Fruit fly (Drosophila melanogaster) whole organism, prepupa: Measurements from ENCODE around the gene KFase.

Source experiments
- CG10631 ChIP-seq: fragments of 200-800 bp; sonication (Bioruptor generic); optimal IDR thresholded peaks from 2 replicates; lab custom pipeline; 2016; ENCODE audit warnings: missing biosample characterization, missing genetic modification characterization
- CG10669 ChIP-seq: fragments of 200-800 bp; sonication (Bioruptor generic); optimal IDR thresholded peaks from 3 replicates; lab custom pipeline; 2018; ENCODE audit warnings: missing biosample characterization, mild to moderate bottlenecking, missing genetic modification characterization, moderate library complexity
- CG11762 ChIP-seq: fragments of 200-800 bp; sonication (Bioruptor generic); optimal IDR thresholded peaks from 3 replicates; lab custom pipeline; 2016; ENCODE audit warnings: missing biosample characterization, missing genetic modification characterization; ENCODE audit not compliant: insufficient read depth
- CG11902 ChIP-seq: fragments of 200-800 bp; sonication (Bioruptor generic); optimal IDR thresholded peaks from 3 replicates; lab custom pipeline; 2016; ENCODE audit warnings: missing biosample characterization, missing genetic modification characterization
- CG15336 ChIP-seq: fragments of 200-800 bp; sonication (Bioruptor generic); IDR thresholded peaks from 2 replicates; pipeline ENCODE4 v1.3.6; 2022; ENCODE audit warnings: missing biosample characterization, missing genetic modification characterization
- CG1621 ChIP-seq: fragments of 200-800 bp; sonication (Bioruptor generic); optimal IDR thresholded peaks from 3 replicates; lab custom pipeline; 2018; ENCODE audit warnings: missing biosample characterization, mild to moderate bottlenecking, missing genetic modification characterization
- CG16779 ChIP-seq: fragments of 200-800 bp; sonication (Bioruptor generic); optimal IDR thresholded peaks from 3 replicates; lab custom pipeline; 2017; ENCODE audit warnings: missing biosample characterization, mild to moderate bottlenecking, missing genetic modification characterization
- CG3032 ChIP-seq: fragments of 200-800 bp; optimal IDR thresholded peaks from 2 replicates; lab custom pipeline; 2019; ENCODE audit warnings: missing biosample characterization, mild to moderate bottlenecking, missing genetic modification characterization, moderate library complexity
- CG31627 ChIP-seq: fragments of 200-800 bp; sonication (Bioruptor generic); optimal IDR thresholded peaks from 3 replicates; lab custom pipeline; 2016; ENCODE audit warnings: missing biosample characterization, missing genetic modification characterization
- CG32006 ChIP-seq: fragments of 200-800 bp; sonication (Bioruptor generic); optimal IDR thresholded peaks from 3 replicates; lab custom pipeline; 2017; ENCODE audit warnings: missing biosample characterization, mild to moderate bottlenecking, missing genetic modification characterization
- CG34406 ChIP-seq: fragments of 200-800 bp; sonication (Bioruptor generic); optimal IDR thresholded peaks from 3 replicates; lab custom pipeline; 2016; ENCODE audit warnings: missing biosample characterization, missing genetic modification characterization
- CG4318 ChIP-seq: fragments of 200-800 bp; sonication (Bioruptor generic); optimal IDR thresholded peaks from 3 replicates; lab custom pipeline; 2017; ENCODE audit warnings: missing biosample characterization, mild to moderate bottlenecking, missing genetic modification characterization
- CG6163 ChIP-seq: fragments of 200-800 bp; sonication (Bioruptor generic); IDR thresholded peaks from 3 replicates; pipeline ENCODE4 v1.3.6; 2022; ENCODE audit warnings: missing biosample characterization, missing genetic modification characterization
- CG6276 ChIP-seq: fragments of 200-800 bp; sonication (Bioruptor generic); optimal IDR thresholded peaks from 2 replicates; lab custom pipeline; 2017; ENCODE audit warnings: missing biosample characterization, mild to moderate bottlenecking, missing genetic modification characterization
- CG6792 ChIP-seq: fragments of 200-800 bp; sonication (Bioruptor generic); optimal IDR thresholded peaks from 3 replicates; lab custom pipeline; 2016; ENCODE audit warnings: missing biosample characterization, missing genetic modification characterization
- CG6808 ChIP-seq: fragments of 200-800 bp; sonication (Bioruptor generic); optimal IDR thresholded peaks from 3 replicates; lab custom pipeline; 2017; ENCODE audit warnings: missing biosample characterization, missing genetic modification characterization, mild to moderate bottlenecking, moderate library complexity, missing genetic modification reagents
- CG6854 ChIP-seq: fragments of 200-800 bp; sonication (Bioruptor generic); optimal IDR thresholded peaks from 2 replicates; lab custom pipeline; 2017; ENCODE audit warnings: missing biosample characterization, mild to moderate bottlenecking, missing genetic modification characterization
- CG7368 ChIP-seq: fragments of 200-800 bp; sonication (Bioruptor generic); optimal IDR thresholded peaks from 3 replicates; lab custom pipeline; 2016; ENCODE audit warnings: missing biosample characterization, missing genetic modification characterization
- CG8119 ChIP-seq: fragments of 200-800 bp; sonication (Bioruptor generic); IDR thresholded peaks from 3 replicates; pipeline ENCODE4 v1.3.6; 2022; ENCODE audit warnings: missing biosample characterization, missing genetic modification characterization
- CG8319 ChIP-seq: fragments of 200-800 bp; sonication (Bioruptor generic); optimal IDR thresholded peaks from 3 replicates; lab custom pipeline; 2016; ENCODE audit warnings: missing biosample characterization, missing genetic modification characterization
- CG8632 ChIP-seq: fragments of 200-800 bp; sonication (Bioruptor generic); optimal IDR thresholded peaks from 3 replicates; lab custom pipeline; 2016; ENCODE audit warnings: missing biosample characterization, missing genetic modification characterization
- CG9139 ChIP-seq: fragments of 200-800 bp; sonication (Bioruptor generic); optimal IDR thresholded peaks from 3 replicates; lab custom pipeline; 2017; ENCODE audit warnings: missing biosample characterization, mild to moderate bottlenecking, missing genetic modification characterization
- Eip75B ChIP-seq: fragments of 200-800 bp; sonication (Bioruptor generic); optimal IDR thresholded peaks from 3 replicates; lab custom pipeline; 2016; ENCODE audit warnings: missing biosample characterization, missing genetic modification characterization
- Eip93F ChIP-seq: fragments of 200-800 bp; sonication (Bioruptor generic); optimal IDR thresholded peaks from 2 replicates; lab custom pipeline; 2016; ENCODE audit warnings: missing biosample characterization, mild to moderate bottlenecking, missing genetic modification characterization
- Ets21C ChIP-seq: fragments of 200-800 bp; sonication (Bioruptor generic); optimal IDR thresholded peaks from 3 replicates; lab custom pipeline; 2016; ENCODE audit warnings: missing biosample characterization, missing genetic modification characterization
- Ets96B ChIP-seq: fragments of 200-800 bp; optimal IDR thresholded peaks from 2 replicates; lab custom pipeline; 2019; ENCODE audit warnings: missing biosample characterization, mild to moderate bottlenecking, missing genetic modification characterization, moderate library complexity
- Gug ChIP-seq: fragments of 200-800 bp; sonication (Bioruptor generic); IDR thresholded peaks from 2 replicates; pipeline ENCODE4 v1.3.6; 2022; ENCODE audit warnings: missing biosample characterization, missing genetic modification characterization
- Hr38 ChIP-seq: sonication (Bioruptor generic); optimal IDR thresholded peaks from 2 replicates; lab custom pipeline; 2016; ENCODE audit warnings: missing biosample characterization, missing genetic modification characterization
- Hr39 ChIP-seq: fragments of 200-800 bp; sonication (Bioruptor generic); optimal IDR thresholded peaks from 2 replicates; lab custom pipeline; 2016; ENCODE audit warnings: missing biosample characterization, missing genetic modification characterization
- Hr4 ChIP-seq: fragments of 200-800 bp; sonication (Bioruptor generic); optimal IDR thresholded peaks from 3 replicates; lab custom pipeline; 2016; ENCODE audit warnings: missing biosample characterization, missing genetic modification characterization
- Lpt ChIP-seq: fragments of 200-800 bp; sonication (Bioruptor generic); optimal IDR thresholded peaks from 3 replicates; lab custom pipeline; 2016; ENCODE audit warnings: missing biosample characterization, missing genetic modification characterization
- Met ChIP-seq: fragments of 200-800 bp; sonication (Bioruptor generic); optimal IDR thresholded peaks from 3 replicates; lab custom pipeline; 2016; ENCODE audit warnings: missing biosample characterization, missing genetic modification characterization
- OdsH ChIP-seq: fragments of 200-800 bp; sonication (Bioruptor generic); optimal IDR thresholded peaks from 3 replicates; lab custom pipeline; 2016; ENCODE audit warnings: missing biosample characterization, missing genetic modification characterization
- Smox ChIP-seq: fragments of 200-800 bp; sonication (Bioruptor generic); optimal IDR thresholded peaks from 3 replicates; lab custom pipeline; 2016; ENCODE audit warnings: missing biosample characterization, missing genetic modification characterization
- Sox102F ChIP-seq: fragments of 200-800 bp; sonication (Bioruptor generic); optimal IDR thresholded peaks from 2 replicates; lab custom pipeline; 2016; ENCODE audit warnings: missing biosample characterization, mild to moderate bottlenecking, missing genetic modification characterization
- Sox14 ChIP-seq: fragments of 200-800 bp; sonication (Bioruptor generic); optimal IDR thresholded peaks from 3 replicates; lab custom pipeline; 2016; ENCODE audit warnings: missing biosample characterization, missing genetic modification characterization
- Sox15 ChIP-seq: fragments of 200-800 bp; sonication (Bioruptor generic); optimal IDR thresholded peaks from 3 replicates; lab custom pipeline; 2016; ENCODE audit warnings: missing biosample characterization, missing genetic modification characterization
- achi ChIP-seq: fragments of 200-800 bp; sonication (Bioruptor generic); optimal IDR thresholded peaks from 3 replicates; lab custom pipeline; 2016; ENCODE audit warnings: missing biosample characterization, missing genetic modification characterization
- cyc ChIP-seq: fragments of 200-800 bp; sonication (Bioruptor generic); optimal IDR thresholded peaks from 3 replicates; lab custom pipeline; 2016; ENCODE audit warnings: missing biosample characterization, missing genetic modification characterization
- dac ChIP-seq: fragments of 200-800 bp; sonication (Bioruptor generic); optimal IDR thresholded peaks from 2 replicates; lab custom pipeline; 2017; ENCODE audit warnings: missing biosample characterization, mild to moderate bottlenecking, missing genetic modification characterization
- dsx ChIP-seq: fragments of 200-800 bp; optimal IDR thresholded peaks from 3 replicates; lab custom pipeline; 2019; ENCODE audit warnings: missing biosample characterization, mild to moderate bottlenecking, missing genetic modification characterization, moderate library complexity; ENCODE audit not compliant: poor library complexity, severe bottlenecking
- eg ChIP-seq: fragments of 200-800 bp; sonication (Bioruptor generic); IDR thresholded peaks from 3 replicates; pipeline ENCODE4 v1.3.6; 2022; ENCODE audit warnings: missing biosample characterization, missing genetic modification characterization
- esn ChIP-seq: fragments of 200-800 bp; sonication (Bioruptor generic); optimal IDR thresholded peaks from 2 replicates; lab custom pipeline; 2016; ENCODE audit warnings: missing biosample characterization, mild to moderate bottlenecking, missing genetic modification characterization, moderate library complexity
- fd59A ChIP-seq: fragments of 200-800 bp; sonication (Bioruptor generic); optimal IDR thresholded peaks from 2 replicates; lab custom pipeline; 2017; ENCODE audit warnings: missing biosample characterization, mild to moderate bottlenecking, missing genetic modification characterization, missing genetic modification reagents
- fd85E ChIP-seq: fragments of 200-800 bp; sonication (Bioruptor generic); optimal IDR thresholded peaks from 3 replicates; lab custom pipeline; 2016; ENCODE audit warnings: missing biosample characterization, missing genetic modification characterization
- net ChIP-seq: fragments of 200-800 bp; sonication (Bioruptor generic); optimal IDR thresholded peaks from 3 replicates; lab custom pipeline; 2016; ENCODE audit warnings: missing biosample characterization, missing genetic modification characterization
- pdm3 ChIP-seq: fragments of 200-800 bp; sonication (Bioruptor generic); optimal IDR thresholded peaks from 3 replicates; lab custom pipeline; 2016; ENCODE audit warnings: missing biosample characterization, missing genetic modification characterization
- salr ChIP-seq, 2 experiments: fragments of 200-800 bp; sonication (Bioruptor generic); optimal IDR thresholded peaks; 3 replicates each; lab custom pipeline; 2016 to 2018; ENCODE audit warnings: missing biosample characterization in 2 of 2, missing genetic modification characterization in 2 of 2, mild to moderate bottlenecking in 1 of 2
- spab ChIP-seq: fragments of 200-800 bp; sonication (Bioruptor generic); optimal IDR thresholded peaks from 2 replicates; lab custom pipeline; 2017; ENCODE audit warnings: missing biosample characterization, mild to moderate bottlenecking, missing genetic modification characterization, missing genetic modification reagents
- ss ChIP-seq, 2 experiments: fragments of 200-800 bp; sonication (Bioruptor generic); optimal IDR thresholded peaks; 2 replicates in 1 of 2; 3 replicates in 1 of 2; lab custom pipeline; 2017 to 2018; ENCODE audit warnings: mild to moderate bottlenecking in 2 of 2, missing biosample characterization in 2 of 2, missing genetic modification characterization in 2 of 2, moderate library complexity in 1 of 2
- svp ChIP-seq: fragments of 200-800 bp; sonication (Bioruptor generic); peaks from one replicate; lab custom pipeline; 2016; ENCODE audit warnings: missing biosample characterization, missing genetic modification characterization
- vri ChIP-seq: fragments of 200-800 bp; sonication (Bioruptor generic); optimal IDR thresholded peaks from 3 replicates; lab custom pipeline; 2016; ENCODE audit warnings: missing biosample characterization, mild to moderate bottlenecking, missing genetic modification characterization

Gene KFase

DNA sequence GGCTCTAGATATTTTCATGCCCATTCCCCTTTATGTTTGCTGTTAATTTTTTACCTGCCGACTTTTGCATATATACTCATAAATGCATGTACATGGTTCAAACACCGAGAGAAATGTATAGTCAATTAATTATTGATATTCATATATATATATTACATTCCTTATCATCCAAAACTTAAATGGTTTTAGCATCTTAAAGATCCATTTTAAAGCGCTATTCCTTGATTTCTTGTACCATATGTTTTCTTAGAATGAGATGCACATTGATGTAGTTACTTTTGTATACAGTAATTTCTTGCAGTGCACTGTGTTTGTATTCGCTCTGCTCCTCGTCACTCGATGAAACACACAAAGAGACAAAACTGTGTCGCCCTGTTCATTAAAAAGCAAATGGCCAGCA lies 20.1 kb upstream of the KFase start:
- peak in 1 of 2 experiments; percentile 50 for TF ChIP-seq ss (GFP tag; optimal IDR thresholded peaks at IDR 0.05; lab: Kevin White, UChicago)
- peak; percentile 39 for TF ChIP-seq Ets96B (tag; lab: Kevin White, UChicago)
- TF ChIP-seq CG6854 (GFP tag; lab: Kevin White, UChicago): no peak
- no peak for TF ChIP-seq Ets21C (GFP tag; lab: Kevin White, UChicago)
- peak; percentile 26 for TF ChIP-seq spab (GFP tag; lab: Kevin White, UChicago)
- TF ChIP-seq CG6808 (GFP tag; lab: Kevin White, UChicago): peak; percentile 39
- peak; percentile 43 for TF ChIP-seq CG6276 (GFP tag; lab: Kevin White, UChicago)
- peak; percentile 53 for TF ChIP-seq CG11902 (GFP tag; lab: Kevin White, UChicago)
- peak; percentile 41 for TF ChIP-seq CG8319 (GFP tag; lab: Kevin White, UChicago)
- TF ChIP-seq CG9139: peak; percentile 11
- TF ChIP-seq CG11762: peak; percentile 43
- TF ChIP-seq CG3032 (tag; lab: Kevin White, UChicago): peak; percentile 46
- TF ChIP-seq CG7368: peak; percentile 41
- TF ChIP-seq Eip75B (GFP tag; lab: Kevin White, UChicago): peak; percentile 38
- TF ChIP-seq Sox102F: peak; percentile 37
- no peak for TF ChIP-seq CG16779 (tag; lab: Kevin White, UChicago)
- TF ChIP-seq CG8632 (GFP tag; lab: Kevin White, UChicago): peak; percentile 74
- TF ChIP-seq CG32006 (GFP tag; lab: Kevin White, UChicago): peak; percentile 75
- TF ChIP-seq CG10631 (GFP tag; lab: Kevin White, UChicago): peak; percentile 56
- no peak for TF ChIP-seq Eip93F
- TF ChIP-seq Met (GFP tag; lab: Kevin White, UChicago): peak; percentile 37
- TF ChIP-seq Smox (GFP tag; lab: Kevin White, UChicago): no peak
- TF ChIP-seq CG1621 (tag; lab: Kevin White, UChicago): peak; percentile 4
- TF ChIP-seq pdm3 (GFP tag; lab: Kevin White, UChicago): peak; percentile 54
- TF ChIP-seq cyc (GFP tag; lab: Kevin White, UChicago): peak; percentile 41
- peak; percentile 64 for TF ChIP-seq CG8119 (GFP tag; lab: Robert Waterston, UW)
- TF ChIP-seq OdsH (GFP tag; lab: Kevin White, UChicago): peak; percentile 73
- no peak for TF ChIP-seq svp (GFP tag; lab: Kevin White, UChicago)
- no peak for TF ChIP-seq dac (GFP tag; lab: Kevin White, UChicago)
- peak; percentile 41 for TF ChIP-seq CG4318
- TF ChIP-seq CG6792: peak; percentile 64
- TF ChIP-seq Hr38 (GFP tag; lab: Kevin White, UChicago): no peak
- TF ChIP-seq achi (GFP tag; lab: Kevin White, UChicago): peak; percentile 66
- 0 out of 2 replicates have a peak, but pooled peaks have one; percentile 27 for TF ChIP-seq Gug (GFP tag; lab: Robert Waterston, UW)
- peak; percentile 73 for TF ChIP-seq eg
- peak; percentile 44 for TF ChIP-seq CG10669
- TF ChIP-seq Sox15 (GFP tag; lab: Kevin White, UChicago): peak; percentile 57
- TF ChIP-seq Lpt (GFP tag; lab: Kevin White, UChicago): peak; percentile 57
- TF ChIP-seq esn (GFP tag; lab: Kevin White, UChicago): peak; percentile 56
- no peak for TF ChIP-seq fd85E (GFP tag; lab: Kevin White, UChicago)
- peak; percentile 28 for TF ChIP-seq Sox14
- TF ChIP-seq CG6163: peak; percentile 68; the same call in 2 of the 3 replicates
- peak in 1 of 2 experiments; percentile 12 for TF ChIP-seq salr (GFP tag; optimal IDR thresholded peaks at IDR 0.05; lab: Kevin White, UChicago)
- TF ChIP-seq fd59A: no peak
- peak; percentile 23 for TF ChIP-seq dsx (GFP tag; lab: Kevin White, UChicago)
- peak; percentile 43 for TF ChIP-seq CG31627 (GFP tag; lab: Kevin White, UChicago)
- TF ChIP-seq CG15336: peak; percentile 69
- TF ChIP-seq Hr39 (GFP tag; lab: Kevin White, UChicago): no peak
- peak; percentile 70 for TF ChIP-seq CG34406 (GFP tag; lab: Kevin White, UChicago)
- TF ChIP-seq net (GFP tag; lab: Kevin White, UChicago): peak; percentile 54
- TF ChIP-seq Hr4 (GFP tag; lab: Kevin White, UChicago): peak; percentile 58
- no peak for TF ChIP-seq vri (GFP tag; lab: Kevin White, UChicago)
